Worm (Caenorhabditis elegans): ENCODE measurements around the gene F36F12.3.

DNA sequence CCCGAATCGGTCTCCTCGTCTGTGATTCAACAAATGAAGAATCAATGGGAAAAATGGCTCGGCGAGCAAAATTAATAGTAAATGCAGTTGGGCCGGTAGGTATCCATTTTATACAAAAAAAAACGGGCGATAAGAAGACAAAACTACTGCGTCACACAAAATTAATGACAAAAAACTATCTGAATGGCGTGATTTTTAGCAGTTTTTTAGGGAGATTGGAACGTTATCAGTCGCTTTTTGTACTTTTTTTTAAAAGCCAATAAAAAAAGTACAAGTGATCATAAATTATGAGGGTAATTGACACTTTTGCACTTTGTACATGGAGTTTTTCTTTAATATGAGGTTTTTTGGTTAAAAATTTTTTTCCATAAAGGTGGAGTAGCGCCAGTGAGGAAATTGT is 37.6 kb downstream of the F36F12.3 start:
- TF ChIP-seq ceh-28 (tag; optimal IDR thresholded peaks at IDR 0.05) = no peak
- no peak for TF ChIP-seq zag-1 (tag; optimal IDR thresholded peaks at IDR 0.05)
- TF ChIP-seq nhr-25 (tag; optimal IDR thresholded peaks at IDR 0.05) = no peak
- TF ChIP-seq nhr-12 (tag; optimal IDR thresholded peaks at IDR 0.05) = no peak
- no peak for TF ChIP-seq ztf-4 (tag; optimal IDR thresholded peaks at IDR 0.05)
- no peak for TF ChIP-seq nhr-237 (tag; optimal IDR thresholded peaks at IDR 0.05)
- TF ChIP-seq ama-1 (optimal IDR thresholded peaks at IDR 0.05) = no peak
- no peak for TF ChIP-seq lin-39 (tag; optimal IDR thresholded peaks at IDR 0.05)
